Fruit fly (Drosophila melanogaster): Measurements from ENCODE around the gene CG10973.

CG10973 gene

DNA sequence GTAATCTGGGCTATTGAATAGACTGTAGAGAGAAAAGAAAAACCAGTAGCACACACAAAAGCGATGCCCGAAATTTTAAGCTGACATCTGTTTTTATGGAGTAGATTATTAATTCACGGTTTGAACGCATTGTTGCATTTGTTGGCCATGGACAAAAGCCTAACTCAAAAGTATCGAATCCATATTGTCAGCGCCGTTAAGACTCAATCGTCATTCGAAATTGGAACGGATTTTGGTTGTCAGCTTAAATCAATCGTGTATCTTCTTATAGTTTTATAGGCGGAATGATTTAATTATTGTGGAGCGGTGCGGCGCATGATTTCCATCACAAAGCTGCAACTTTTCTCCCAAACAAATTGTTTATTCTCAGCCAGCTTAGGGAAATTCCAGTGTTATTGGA lies 43.2 kb downstream of the CG10973 start:
- peak; percentile 98 for TF ChIP-seq oc (tag; optimal IDR thresholded peaks at IDR 0.05)
- peak; percentile 2 for TF ChIP-seq sd (tag; optimal IDR thresholded peaks at IDR 0.05)
- TF ChIP-seq abd-A (tag; optimal IDR thresholded peaks at IDR 0.05): peak; percentile 61
- TF ChIP-seq bowl (GFP tag; IDR thresholded peaks at IDR 0.05): peak; percentile 29; the same call in 1 of the 2 replicates
- TF ChIP-seq Doc3 (GFP tag; IDR thresholded peaks at IDR 0.05; ENCODE audit: partially characterized antibody): no peak
- TF ChIP-seq HLHmδ (GFP tag; optimal IDR thresholded peaks at IDR 0.05): no peak

DNA sequence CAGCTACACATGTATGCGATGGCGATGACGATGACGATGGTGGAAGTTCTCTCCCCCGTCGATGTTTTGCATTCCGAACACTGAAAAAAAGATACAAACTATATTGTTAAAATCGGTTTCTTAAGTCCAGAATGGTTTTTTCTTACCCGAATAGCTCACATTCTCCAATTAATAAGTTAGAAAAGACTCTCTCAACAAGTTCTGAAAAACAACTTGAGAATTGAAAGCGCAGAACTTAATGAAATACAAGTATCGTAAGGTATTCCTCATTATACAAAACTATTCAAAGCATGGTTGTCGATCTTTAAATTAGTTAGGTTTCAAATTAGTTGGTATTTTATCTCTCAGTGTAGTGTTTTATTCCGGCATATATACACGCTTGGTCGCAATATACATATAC lies 48.1 kb downstream of the CG10973 start:
- no peak for TF ChIP-seq gcm2 (GFP tag; optimal IDR thresholded peaks at IDR 0.05)
- no peak for TF ChIP-seq fd3F (GFP tag; optimal IDR thresholded peaks at IDR 0.05)
- TF ChIP-seq Med (GFP tag): peak; percentile 19
- no peak for TF ChIP-seq nau (GFP tag; optimal IDR thresholded peaks at IDR 0.05)
- TF ChIP-seq sens (GFP tag): peak; percentile 49
- no peak for TF ChIP-seq CG11696 (GFP tag; IDR thresholded peaks at IDR 0.05)
- no peak for TF ChIP-seq ewg (GFP tag; optimal IDR thresholded peaks at IDR 0.05)
- peak; percentile 20 for TF ChIP-seq phol (tag; optimal IDR thresholded peaks at IDR 0.05)
- no peak for TF ChIP-seq CG43689 (GFP tag; IDR thresholded peaks at IDR 0.05)
- peak; percentile 24 for TF ChIP-seq zf30C (GFP tag; optimal IDR thresholded peaks at IDR 0.05)
- peak; percentile 37; the same call in 1 of the 2 replicates for TF ChIP-seq ara (GFP tag; IDR thresholded peaks at IDR 0.05)
- TF ChIP-seq gro (GFP tag; optimal IDR thresholded peaks at IDR 0.05): no peak
- peak; percentile 43 for TF ChIP-seq nmo (GFP tag; optimal IDR thresholded peaks at IDR 0.05)
- TF ChIP-seq CG32767 (GFP tag; IDR thresholded peaks at IDR 0.05): no peak
- no peak for TF ChIP-seq Awh (GFP tag; IDR thresholded peaks at IDR 0.05)

dm6 chr3L:12705377-12705776 lies 49.2 kb downstream of the CG10973 start:
- TF ChIP-seq hbn (GFP tag; IDR thresholded peaks at IDR 0.05; ENCODE audit: partially characterized antibody) (no peak), vvl (GFP tag; IDR thresholded peaks at IDR 0.05) (0 out of 2 replicates have a peak, but pooled peaks have one; percentile 22), sob (GFP tag; IDR thresholded peaks at IDR 0.05) (0 out of 2 replicates have a peak, but pooled peaks have one; percentile 23), CG6175 (GFP tag; IDR thresholded peaks at IDR 0.05) (0 out of 3 replicates have a peak, but pooled peaks have one; percentile 30), gce (GFP tag; IDR thresholded peaks at IDR 0.05) (0 out of 3 replicates have a peak, but pooled peaks have one; percentile 20), Blimp-1 (GFP tag; optimal IDR thresholded peaks at IDR 0.05) (peak; percentile 9), kni (GFP tag; optimal IDR thresholded peaks at IDR 0.05) (peak; percentile 91), ttk (GFP tag; IDR thresholded peaks at IDR 0.05) (no peak), stwl (tag; optimal IDR thresholded peaks at IDR 0.05) (no peak), al (GFP tag; IDR thresholded peaks at IDR 0.05) (no peak), Ets65A (GFP tag) (peak; percentile 15), bowl (GFP tag; IDR thresholded peaks at IDR 0.05) (no peak)

DNA sequence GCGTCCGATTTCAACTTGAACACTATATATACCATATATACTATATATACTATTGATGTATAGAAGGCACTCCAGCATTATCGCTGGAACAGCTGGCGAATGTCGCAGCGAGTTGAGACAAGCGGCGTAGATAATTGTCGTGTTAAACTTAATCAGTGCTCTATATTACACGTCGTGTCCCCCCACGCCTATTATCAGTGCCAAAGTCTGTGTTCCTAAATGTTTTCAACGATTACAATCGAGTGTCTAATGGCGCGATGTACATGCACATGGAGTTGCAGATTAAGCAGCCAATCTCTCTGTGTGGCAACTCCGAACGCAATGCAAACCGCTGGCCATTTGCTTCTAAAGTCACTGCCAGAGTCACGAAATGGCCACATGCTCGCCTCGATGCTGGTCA lies 50.2 kb downstream of the CG10973 start:
- TF ChIP-seq dati (GFP tag; IDR thresholded peaks at IDR 0.05): no peak
- TF ChIP-seq CG4707 (GFP tag; optimal IDR thresholded peaks at IDR 0.05): no peak
- no peak for TF ChIP-seq CG11247 (GFP tag; IDR thresholded peaks at IDR 0.05)
- no peak for TF ChIP-seq her (GFP tag; optimal IDR thresholded peaks at IDR 0.05)
- no peak for TF ChIP-seq CG17829 (tag; optimal IDR thresholded peaks at IDR 0.05)
- peak; percentile 26 for TF ChIP-seq CG3995 (GFP tag; optimal IDR thresholded peaks at IDR 0.05)
- no peak for TF ChIP-seq CG6689 (GFP tag; IDR thresholded peaks at IDR 0.05)
- peak; percentile 31 for TF ChIP-seq caup (GFP tag; optimal IDR thresholded peaks at IDR 0.05; ENCODE audit: severe bottlenecking)
- TF ChIP-seq CG10366 (GFP tag; IDR thresholded peaks at IDR 0.05): no peak
- TF ChIP-seq nerfin-1 (tag; optimal IDR thresholded peaks at IDR 0.05): no peak
- TF ChIP-seq mirr (GFP tag; optimal IDR thresholded peaks at IDR 0.05): peak; percentile 87
- peak; percentile 4 for TF ChIP-seq sug (tag; optimal IDR thresholded peaks at IDR 0.05)
- TF ChIP-seq CG3847 (GFP tag; IDR thresholded peaks at IDR 0.05): no peak
- no peak for TF ChIP-seq Adf1 (GFP tag; IDR thresholded peaks at IDR 0.05)
- 0 out of 4 replicates have a peak, but pooled peaks have one; percentile 21 for TF ChIP-seq chinmo (GFP tag; IDR thresholded peaks at IDR 0.05; ENCODE audit: partially characterized antibody)
- TF ChIP-seq exex (tag; optimal IDR thresholded peaks at IDR 0.05): peak; percentile 6

Measured in whole organism, embryonic.